Worm (Caenorhabditis elegans): Measurements from ENCODE around the gene gst-20.
"Not testable (repeated sequence)": the region's sequence is repeated elsewhere in the genome, so short reads cannot be mapped to it uniquely, and the experiment has no call there.

ce11 chrII:13654723-13655122 is 45.1 kb upstream of the gst-20 start, which contains the start of gene C31C9.9:
- TF ChIP-seq fos-1 (tag; optimal IDR thresholded peaks at IDR 0.05); aly-2 (tag; optimal IDR thresholded peaks at IDR 0.05); lin-39 (tag; optimal IDR thresholded peaks at IDR 0.05); R02D3.7 (tag; optimal IDR thresholded peaks at IDR 0.05); ZK546.5 (tag; optimal IDR thresholded peaks at IDR 0.05); ama-1 (optimal IDR thresholded peaks at IDR 0.05); nhr-77 (tag; optimal IDR thresholded peaks at IDR 0.05); mdl-1 (tag; optimal IDR thresholded peaks at IDR 0.05); alr-1 (tag; optimal IDR thresholded peaks at IDR 0.05): not testable (repeated sequence)

All from whole organism, L2 larva.